Fruit fly (Drosophila melanogaster) whole organism, embryonic: Measurements from ENCODE around the gene CG31752.

ENCODE experiments used
- Asciz ChIP-seq: fragments of 200-800 bp; sonication (Bioruptor generic); optimal IDR thresholded peaks from 2 replicates; lab custom pipeline; 2017; ENCODE audit warnings: missing biosample characterization, mild to moderate bottlenecking, missing genetic modification characterization, missing genetic modification reagents
- Awh ChIP-seq: fragments of 200-800 bp; sonication (Bioruptor generic); IDR thresholded peaks from 2 replicates; pipeline ENCODE4, ENCODE4 v1.3.6; 2022; ENCODE audit warnings: missing biosample characterization, missing genetic modification characterization
- Blimp-1 ChIP-seq: fragments of 200-800 bp; sonication (Bioruptor generic); optimal IDR thresholded peaks from 3 replicates; lab custom pipeline; 2018; ENCODE audit warnings: missing biosample characterization, missing genetic modification characterization, mild to moderate bottlenecking, moderate library complexity, missing genetic modification reagents
- CG10366 ChIP-seq: fragments of 200-800 bp; sonication (Bioruptor generic); IDR thresholded peaks from 2 replicates; pipeline ENCODE4 v1.3.6; 2022; ENCODE audit warnings: missing biosample characterization, missing genetic modification characterization
- CG10462 ChIP-seq: fragments of 200-800 bp; sonication (Bioruptor generic); optimal IDR thresholded peaks from 2 replicates; lab custom pipeline; 2016; ENCODE audit warnings: missing biosample characterization, missing genetic modification characterization
- CG11504 ChIP-seq: fragments of 200-800 bp; sonication (Bioruptor generic); optimal IDR thresholded peaks from 3 replicates; lab custom pipeline; 2019; ENCODE audit warnings: missing biosample characterization, mild to moderate bottlenecking, missing genetic modification characterization, moderate library complexity
- CG12744 ChIP-seq: fragments of 200-800 bp; sonication (Bioruptor generic); optimal IDR thresholded peaks from 2 replicates; lab custom pipeline; 2016; ENCODE audit warnings: missing biosample characterization, missing genetic modification characterization
- CG12942 ChIP-seq: fragments of 200-800 bp; sonication (Bioruptor generic); optimal IDR thresholded peaks from 3 replicates; lab custom pipeline; 2016; ENCODE audit warnings: missing biosample characterization, missing genetic modification characterization
- CG14965 ChIP-seq: fragments of 200-800 bp; sonication (Bioruptor generic); optimal IDR thresholded peaks from 2 replicates; lab custom pipeline; 2016; ENCODE audit warnings: missing biosample characterization, missing genetic modification characterization, borderline replicate concordance
- CG17186 ChIP-seq: fragments of 200-800 bp; sonication (Bioruptor generic); optimal IDR thresholded peaks from 3 replicates; lab custom pipeline; 2017; ENCODE audit warnings: missing biosample characterization, missing genetic modification reagents, missing genetic modification characterization
- CG17568 ChIP-seq: fragments of 200-800 bp; sonication (Bioruptor generic); optimal IDR thresholded peaks from 2 replicates; lab custom pipeline; 2018; ENCODE audit warnings: missing biosample characterization, mild to moderate bottlenecking, missing genetic modification characterization, moderate library complexity
- CG18764 ChIP-seq: fragments of 200-800 bp; sonication (Bioruptor generic); optimal IDR thresholded peaks from 3 replicates; lab custom pipeline; 2016; ENCODE audit warnings: missing biosample characterization, missing genetic modification characterization
- CG2678 ChIP-seq: fragments of 200-800 bp; sonication (Bioruptor generic); optimal IDR thresholded peaks from 3 replicates; lab custom pipeline; 2019; ENCODE audit warnings: missing biosample characterization, mild to moderate bottlenecking, missing genetic modification characterization, moderate library complexity
- CG3163 ChIP-seq: fragments of 200-800 bp; sonication (Bioruptor generic); optimal IDR thresholded peaks from 3 replicates; lab custom pipeline; 2016; ENCODE audit warnings: missing biosample characterization, missing genetic modification characterization
- CG33557 ChIP-seq: fragments of 200-800 bp; sonication (Bioruptor generic); optimal IDR thresholded peaks from 2 replicates; lab custom pipeline; 2019; ENCODE audit warnings: missing biosample characterization, mild to moderate bottlenecking, missing genetic modification characterization, moderate library complexity
- CG4328 ChIP-seq: fragments of 200-800 bp; sonication (Bioruptor generic); optimal IDR thresholded peaks from 3 replicates; lab custom pipeline; 2017; ENCODE audit warnings: missing biosample characterization, missing genetic modification reagents, missing genetic modification characterization
- CG5953 ChIP-seq: fragments of 200-800 bp; sonication (Bioruptor generic); IDR thresholded peaks from 2 replicates; pipeline ENCODE4 v1.3.6; 2022; ENCODE audit warnings: missing biosample characterization, missing genetic modification characterization
- CG7987 ChIP-seq: fragments of 200-800 bp; sonication (Bioruptor generic); optimal IDR thresholded peaks from 2 replicates; lab custom pipeline; 2018; ENCODE audit warnings: missing biosample characterization, mild to moderate bottlenecking, missing genetic modification characterization, moderate library complexity
- CG8388 ChIP-seq: fragments of 200-800 bp; sonication (Bioruptor generic); optimal IDR thresholded peaks from 2 replicates; lab custom pipeline; 2019; ENCODE audit warnings: missing biosample characterization, mild to moderate bottlenecking, missing genetic modification characterization, moderate library complexity
- Dad ChIP-seq: fragments of 200-800 bp; sonication (Bioruptor generic); optimal IDR thresholded peaks from 3 replicates; lab custom pipeline; 2016; ENCODE audit warnings: missing biosample characterization, missing genetic modification characterization
- Deaf1 ChIP-seq: fragments of 200-800 bp; optimal IDR thresholded peaks from 3 replicates; lab custom pipeline; 2019; ENCODE audit warnings: missing biosample characterization, mild to moderate bottlenecking, missing genetic modification characterization, moderate library complexity
- Dek ChIP-seq: fragments of 200-800 bp; sonication (Bioruptor generic); optimal IDR thresholded peaks from 3 replicates; lab custom pipeline; 2019; ENCODE audit warnings: missing biosample characterization, mild to moderate bottlenecking, missing genetic modification characterization, moderate library complexity
- Dip2 ChIP-seq: fragments of 200-800 bp; sonication (Bioruptor generic); IDR thresholded peaks from 2 replicates; pipeline ENCODE4 v1.3.6; 2022; ENCODE audit warnings: missing biosample characterization, missing genetic modification characterization
- Dll ChIP-seq: fragments of 200-800 bp; sonication (Bioruptor generic); IDR thresholded peaks from 4 replicates; pipeline ENCODE4 v1.3.6; 2022; ENCODE audit warnings: missing biosample characterization, missing genetic modification characterization; ENCODE audit not compliant: partially characterized antibody
- Fer1 ChIP-seq: fragments of 200-800 bp; sonication (Bioruptor generic); optimal IDR thresholded peaks from 2 replicates; lab custom pipeline; 2017; ENCODE audit warnings: missing biosample characterization, mild to moderate bottlenecking, missing genetic modification characterization
- Gsc ChIP-seq: fragments of 200-800 bp; sonication (Bioruptor generic); IDR thresholded peaks from 2 replicates; pipeline ENCODE4 v1.3.6; 2022; ENCODE audit warnings: missing biosample characterization, missing genetic modification characterization
- Kr ChIP-seq: fragments of 200-800 bp; sonication (Bioruptor generic); optimal IDR thresholded peaks from 2 replicates; lab custom pipeline; 2017; ENCODE audit warnings: missing biosample characterization, mild to moderate bottlenecking, missing genetic modification characterization
- Lpt ChIP-seq: fragments of >200 bp; optimal IDR thresholded peaks from 2 replicates; lab custom pipeline; 2018; ENCODE audit warnings: missing biosample characterization, missing genetic modification characterization
- Mad ChIP-seq: fragments of 200-800 bp; sonication (Bioruptor generic); optimal IDR thresholded peaks from 2 replicates; lab custom pipeline; 2016; ENCODE audit warnings: missing biosample characterization, missing genetic modification characterization
- Mrtf ChIP-seq: fragments of 200-800 bp; sonication (Bioruptor generic); IDR thresholded peaks from 3 replicates; pipeline ENCODE4 v1.3.6; 2022; ENCODE audit warnings: missing biosample characterization, missing genetic modification characterization
- Myb ChIP-seq: fragments of 200-800 bp; sonication (Bioruptor generic); optimal IDR thresholded peaks from 2 replicates; lab custom pipeline; 2016; ENCODE audit warnings: missing biosample characterization, missing genetic modification characterization
- Nf-YA ChIP-seq: fragments of 200-800 bp; sonication (Bioruptor generic); IDR thresholded peaks from 2 replicates; pipeline ENCODE4 v1.3.6; 2022; ENCODE audit warnings: missing biosample characterization, missing genetic modification characterization
- Sox100B ChIP-seq: fragments of 200-800 bp; sonication (Bioruptor generic); optimal IDR thresholded peaks from 3 replicates; lab custom pipeline; 2018; ENCODE audit warnings: missing biosample characterization, mild to moderate bottlenecking, missing genetic modification characterization
- Sry-δ ChIP-seq: fragments of 200-800 bp; sonication (Bioruptor generic); optimal IDR thresholded peaks from 2 replicates; lab custom pipeline; 2016; ENCODE audit warnings: missing biosample characterization, missing genetic modification characterization
- Taf1 ChIP-seq: fragments of 200-800 bp; sonication (Bioruptor generic); IDR thresholded peaks from 2 replicates; pipeline ENCODE4 v1.3.6; 2022; ENCODE audit warnings: missing biosample characterization, missing genetic modification characterization
- Xbp1 ChIP-seq: fragments of 200-800 bp; sonication (Bioruptor generic); optimal IDR thresholded peaks from 3 replicates; lab custom pipeline; 2016; ENCODE audit warnings: missing biosample characterization, mild to moderate bottlenecking, missing genetic modification characterization
- dysf ChIP-seq: fragments of 200-800 bp; sonication (Bioruptor generic); IDR thresholded peaks from 3 replicates; pipeline ENCODE4 v1.3.6; 2022; ENCODE audit warnings: missing biosample characterization, missing genetic modification characterization
- emc ChIP-seq: fragments of 200-800 bp; sonication (Bioruptor generic); optimal IDR thresholded peaks from 2 replicates; lab custom pipeline; 2016; ENCODE audit warnings: missing biosample characterization, missing genetic modification characterization
- ems ChIP-seq: fragments of 200-800 bp; sonication (Bioruptor generic); optimal IDR thresholded peaks from 3 replicates; lab custom pipeline; 2016; ENCODE audit warnings: missing biosample characterization, missing genetic modification characterization
- fu2 ChIP-seq: fragments of 200-800 bp; sonication (Bioruptor generic); optimal IDR thresholded peaks from 2 replicates; lab custom pipeline; 2016; ENCODE audit warnings: missing biosample characterization, missing genetic modification characterization
- gro ChIP-seq: fragments of 200-800 bp; sonication (Bioruptor generic); optimal IDR thresholded peaks from 2 replicates; lab custom pipeline; 2016; ENCODE audit warnings: missing biosample characterization, missing genetic modification characterization
- ham ChIP-seq: fragments of 200-800 bp; sonication (Bioruptor generic); IDR thresholded peaks from 2 replicates; pipeline ENCODE4 v1.3.6; 2022; ENCODE audit warnings: missing biosample characterization, missing genetic modification characterization
- insv ChIP-seq, 2 experiments: fragments of 200-800 bp; sonication (Bioruptor generic); optimal IDR thresholded peaks; 3 replicates each; lab custom pipeline; 2016 to 2018; ENCODE audit warnings: missing biosample characterization in 2 of 2, missing genetic modification characterization in 2 of 2
- kni ChIP-seq: fragments of 200-800 bp; sonication (Bioruptor generic); optimal IDR thresholded peaks from 3 replicates; lab custom pipeline; 2017; ENCODE audit warnings: mild to moderate bottlenecking, missing biosample characterization, missing genetic modification reagents, missing genetic modification characterization
- knrl ChIP-seq: fragments of 200-800 bp; sonication (Bioruptor generic); IDR thresholded peaks from 3 replicates; pipeline ENCODE4 v1.3.6; 2022; ENCODE audit warnings: missing biosample characterization, missing genetic modification characterization; ENCODE audit not compliant: partially characterized antibody
- luna ChIP-seq: fragments of 200-800 bp; sonication (Bioruptor generic); optimal IDR thresholded peaks from 2 replicates; lab custom pipeline; 2016; ENCODE audit warnings: missing biosample characterization, missing genetic modification characterization
- slbo ChIP-seq: fragments of 200-800 bp; sonication (Bioruptor generic); IDR thresholded peaks from 2 replicates; pipeline ENCODE4 v1.3.6; 2022; ENCODE audit warnings: missing biosample characterization, missing genetic modification characterization
- sob ChIP-seq: fragments of 200-800 bp; sonication (Bioruptor generic); IDR thresholded peaks from 2 replicates; pipeline ENCODE4 v1.3.6; 2022; ENCODE audit warnings: missing biosample characterization, missing genetic modification characterization
- unc-4 ChIP-seq: fragments of 200-800 bp; sonication (Bioruptor generic); IDR thresholded peaks from 2 replicates; pipeline ENCODE4 v1.3.6; 2022; ENCODE audit warnings: missing biosample characterization, missing genetic modification characterization; ENCODE audit not compliant: partially characterized antibody
- vvl ChIP-seq: fragments of 200-800 bp; sonication (Bioruptor generic); IDR thresholded peaks from 2 replicates; pipeline ENCODE4 v1.3.6; 2022; ENCODE audit warnings: missing biosample characterization, missing genetic modification characterization
- zf30C ChIP-seq: fragments of 200-800 bp; sonication (Bioruptor generic); optimal IDR thresholded peaks from 3 replicates; lab custom pipeline; 2018; ENCODE audit warnings: missing biosample characterization, mild to moderate bottlenecking, missing genetic modification characterization

The CG31752 gene

dm6 chr2L:18857635-18858059, 16.5 kb upstream of the CG31752 start (continued):
- peak; percentile 72; the same call in 2 of the 3 replicates for TF ChIP-seq Mrtf
- TF ChIP-seq gro: peak; percentile 76
- peak; percentile 40 for TF ChIP-seq CG17186 (GFP tag; lab: Kevin White, UChicago)
- TF ChIP-seq Dek (tag; lab: Kevin White, UChicago): peak; percentile 88
- peak; percentile 90 for TF ChIP-seq dysf (GFP tag; lab: Robert Waterston, UW)
- peak; percentile 84 for TF ChIP-seq Sox100B (GFP tag; lab: Kevin White, UChicago)
- peak; percentile 95 for TF ChIP-seq CG2678 (tag; lab: Kevin White, UChicago)
- peak; percentile 81 for TF ChIP-seq Taf1 (GFP tag; lab: Robert Waterston, UW)
- peak; percentile 84 for TF ChIP-seq CG12744 (GFP tag; lab: Kevin White, UChicago)
- peak; percentile 44 for TF ChIP-seq Sry-δ (GFP tag; lab: Kevin White, UChicago)
- TF ChIP-seq Xbp1: peak; percentile 94
- TF ChIP-seq Myb: peak; percentile 74
- TF ChIP-seq Lpt (GFP tag; lab: Kevin White, UChicago): no peak
- TF ChIP-seq CG14965 (GFP tag; lab: Kevin White, UChicago): no peak
- no peak for TF ChIP-seq zf30C (GFP tag; lab: Kevin White, UChicago)
- TF ChIP-seq CG10462: peak; percentile 85
- TF ChIP-seq Mad (GFP tag; lab: Kevin White, UChicago): peak; percentile 84
- peak; percentile 91 for TF ChIP-seq CG10366 (GFP tag; lab: Robert Waterston, UW)
- no peak for TF ChIP-seq knrl (GFP tag; lab: Robert Waterston, UW)
- peak; percentile 93 for TF ChIP-seq vvl (GFP tag; lab: Robert Waterston, UW)
- peak; percentile 93 for TF ChIP-seq Awh (GFP tag; lab: Robert Waterston, UW)
- TF ChIP-seq Dll (GFP tag; lab: Robert Waterston, UW): no peak
- peak; percentile 89 for TF ChIP-seq CG8388 (GFP tag; lab: Kevin White, UChicago)
- peak; percentile 66 for TF ChIP-seq CG3163
- TF ChIP-seq insv (GFP tag; optimal IDR thresholded peaks at IDR 0.05; lab: Kevin White, UChicago): peak in 1 of 2 experiments; percentile 49
- peak; percentile 93 for TF ChIP-seq CG11504 (tag; lab: Kevin White, UChicago)
- TF ChIP-seq Nf-YA: peak; percentile 91
- peak; percentile 81 for TF ChIP-seq ems (GFP tag; lab: Kevin White, UChicago)
- peak; percentile 90 for TF ChIP-seq CG18764 (GFP tag; lab: Kevin White, UChicago)
- peak; percentile 73 for TF ChIP-seq Gsc (GFP tag; lab: Robert Waterston, UW)
- TF ChIP-seq CG12942: peak; percentile 79
- peak; percentile 59 for TF ChIP-seq CG7987 (GFP tag; lab: Kevin White, UChicago)
- TF ChIP-seq Asciz (GFP tag; lab: Kevin White, UChicago): peak; percentile 86
- no peak for TF ChIP-seq Dip2
- peak; percentile 88 for TF ChIP-seq Blimp-1
- TF ChIP-seq CG33557 (GFP tag; lab: Kevin White, UChicago): peak; percentile 78
- no peak for TF ChIP-seq Kr (GFP tag; lab: Kevin White, UChicago)
- peak; percentile 86 for TF ChIP-seq CG4328 (GFP tag; lab: Kevin White, UChicago)
- TF ChIP-seq emc (GFP tag; lab: Kevin White, UChicago): peak; percentile 38
- 0 out of 2 replicates have a peak, but pooled peaks have one; percentile 32 for TF ChIP-seq unc-4 (GFP tag; lab: Robert Waterston, UW)
- peak; percentile 92 for TF ChIP-seq Fer1
- TF ChIP-seq kni (GFP tag; lab: Kevin White, UChicago): peak; percentile 52
- TF ChIP-seq slbo (GFP tag; lab: Robert Waterston, UW): peak; percentile 94
- TF ChIP-seq luna (GFP tag; lab: Kevin White, UChicago): peak; percentile 57
- peak; percentile 71 for TF ChIP-seq CG5953 (GFP tag; lab: Robert Waterston, UW)
- peak; percentile 90 for TF ChIP-seq sob
- peak; percentile 89 for TF ChIP-seq CG17568 (GFP tag; lab: Kevin White, UChicago)
- peak; percentile 67 for TF ChIP-seq Deaf1
- TF ChIP-seq ham (GFP tag; lab: Robert Waterston, UW): 0 out of 2 replicates have a peak, but pooled peaks have one; percentile 41
- TF ChIP-seq fu2: peak; percentile 82
- peak; percentile 46 for TF ChIP-seq Dad (GFP tag; lab: Kevin White, UChicago)
